Fruit fly (Drosophila melanogaster) whole organism, embryonic: ENCODE results near the gene E23.

Experiments used
- ATbp ChIP-seq: fragments of 200-800 bp; sonication (Bioruptor generic); optimal IDR thresholded peaks from 2 replicates; lab custom pipeline; 2017; ENCODE audit warnings: missing biosample characterization, mild to moderate bottlenecking, missing genetic modification characterization, missing genetic modification reagents
- Ada2b ChIP-seq: fragments of 200-800 bp; sonication (Bioruptor generic); IDR thresholded peaks from 2 replicates; pipeline ENCODE4 v1.3.6; 2022; ENCODE audit warnings: missing biosample characterization, missing genetic modification characterization
- Asciz ChIP-seq: fragments of 200-800 bp; sonication (Bioruptor generic); optimal IDR thresholded peaks from 2 replicates; lab custom pipeline; 2017; ENCODE audit warnings: missing biosample characterization, mild to moderate bottlenecking, missing genetic modification characterization, missing genetic modification reagents
- Bgb ChIP-seq: fragments of 200-800 bp; sonication (Bioruptor generic); IDR thresholded peaks from 2 replicates; pipeline ENCODE4 v1.3.6; 2022; ENCODE audit warnings: missing biosample characterization, missing genetic modification characterization; ENCODE audit not compliant: partially characterized antibody
- CG11085 ChIP-seq: fragments of 200-800 bp; sonication (Bioruptor generic); IDR thresholded peaks from 2 replicates; pipeline ENCODE4 v1.3.6; 2022; ENCODE audit warnings: missing biosample characterization, missing genetic modification characterization
- CG11093 ChIP-seq: fragments of 200-800 bp; sonication (Bioruptor generic); IDR thresholded peaks from 3 replicates; pipeline ENCODE4 v1.3.6; 2022; ENCODE audit warnings: missing biosample characterization, missing genetic modification characterization
- CG11456 ChIP-seq: fragments of 200-800 bp; sonication (Bioruptor generic); IDR thresholded peaks from 3 replicates; pipeline ENCODE4 v1.3.6; 2022; ENCODE audit warnings: missing biosample characterization, missing genetic modification characterization
- CG11560 ChIP-seq: fragments of 200-800 bp; sonication (Bioruptor generic); IDR thresholded peaks from 3 replicates; pipeline ENCODE4 v1.3.6; 2022; ENCODE audit warnings: missing biosample characterization, missing genetic modification characterization
- CG15073 ChIP-seq: fragments of 200-800 bp; sonication (Bioruptor generic); optimal IDR thresholded peaks from 2 replicates; lab custom pipeline; 2016; ENCODE audit warnings: missing biosample characterization, missing genetic modification characterization
- CG1602 ChIP-seq: fragments of 200-800 bp; sonication (Bioruptor generic); optimal IDR thresholded peaks from 3 replicates; lab custom pipeline; 2016; ENCODE audit warnings: missing biosample characterization, missing genetic modification characterization
- CG17829 ChIP-seq: fragments of 200-800 bp; optimal IDR thresholded peaks from 2 replicates; lab custom pipeline; 2019; ENCODE audit warnings: missing biosample characterization, mild to moderate bottlenecking, missing genetic modification characterization, moderate library complexity
- CG2120 ChIP-seq: fragments of 200-800 bp; sonication (Bioruptor generic); optimal IDR thresholded peaks from 3 replicates; lab custom pipeline; 2016; ENCODE audit warnings: missing biosample characterization, missing genetic modification characterization
- CG30020 ChIP-seq: fragments of 200-800 bp; optimal IDR thresholded peaks from 2 replicates; lab custom pipeline; 2019; ENCODE audit warnings: missing biosample characterization, mild to moderate bottlenecking, missing genetic modification characterization, moderate library complexity
- CG34224 ChIP-seq: fragments of 200-800 bp; sonication (Bioruptor generic); IDR thresholded peaks from 3 replicates; pipeline ENCODE4 v1.3.6; 2022; ENCODE audit warnings: missing biosample characterization, missing genetic modification characterization; ENCODE audit not compliant: partially characterized antibody
- CG34422 ChIP-seq: fragments of 200-800 bp; sonication (Bioruptor generic); IDR thresholded peaks from 3 replicates; pipeline ENCODE4 v1.3.6; 2022; ENCODE audit warnings: missing biosample characterization, missing genetic modification characterization
- CG4404 ChIP-seq: fragments of 200-800 bp; sonication (Bioruptor generic); IDR thresholded peaks from 2 replicates; pipeline ENCODE4 v1.3.6; 2022; ENCODE audit warnings: missing biosample characterization, missing genetic modification characterization
- CG6654 ChIP-seq: fragments of 200-800 bp; sonication (Bioruptor generic); optimal IDR thresholded peaks from 2 replicates; lab custom pipeline; 2017; ENCODE audit warnings: missing biosample characterization, mild to moderate bottlenecking, missing genetic modification characterization
- CG7745 ChIP-seq: fragments of 200-800 bp; sonication (Bioruptor generic); optimal IDR thresholded peaks from 2 replicates; lab custom pipeline; 2018; ENCODE audit warnings: missing biosample characterization, mild to moderate bottlenecking, missing genetic modification characterization, moderate library complexity
- CG8765 ChIP-seq: fragments of 200-800 bp; sonication (Bioruptor generic); IDR thresholded peaks from 2 replicates; pipeline ENCODE4 v1.3.6; 2022; ENCODE audit warnings: missing biosample characterization, missing genetic modification characterization
- CG8924 ChIP-seq: fragments of 200-800 bp; optimal IDR thresholded peaks from 3 replicates; lab custom pipeline; 2019; ENCODE audit warnings: missing biosample characterization, mild to moderate bottlenecking, missing genetic modification characterization, moderate library complexity
- Camta ChIP-seq: fragments of 200-800 bp; sonication (Bioruptor generic); optimal IDR thresholded peaks from 2 replicates; lab custom pipeline; 2016; ENCODE audit warnings: missing biosample characterization, missing genetic modification characterization
- Gug ChIP-seq: fragments of 200-800 bp; sonication (Bioruptor generic); IDR thresholded peaks from 4 replicates; pipeline ENCODE4 v1.3.6; 2022; ENCODE audit warnings: missing biosample characterization, missing genetic modification characterization
- Hey ChIP-seq: fragments of 200-800 bp; sonication (Bioruptor generic); optimal IDR thresholded peaks from 3 replicates; lab custom pipeline; 2018; ENCODE audit warnings: missing biosample characterization, mild to moderate bottlenecking, missing genetic modification characterization
- Med ChIP-seq: fragments of 200-800 bp; sonication (Bioruptor generic); peaks from one replicate; lab custom pipeline; 2016; ENCODE audit warnings: missing biosample characterization, missing genetic modification characterization, mild to moderate bottlenecking, inconsistent platforms, moderate library complexity
- NC2β ChIP-seq: fragments of 200-800 bp; sonication (Bioruptor generic); optimal IDR thresholded peaks from 2 replicates; lab custom pipeline; 2016; ENCODE audit warnings: missing biosample characterization, missing genetic modification characterization
- NFAT ChIP-seq: fragments of 200-800 bp; sonication (Bioruptor generic); IDR thresholded peaks from 2 replicates; pipeline ENCODE4 v1.3.6; 2022; ENCODE audit warnings: missing biosample characterization, missing genetic modification characterization
- Nf-YC ChIP-seq: fragments of 200-800 bp; optimal IDR thresholded peaks from 3 replicates; lab custom pipeline; 2019; ENCODE audit warnings: missing biosample characterization, mild to moderate bottlenecking, missing genetic modification characterization, moderate library complexity
- Oaz ChIP-seq: fragments of 200-800 bp; sonication (Bioruptor generic); IDR thresholded peaks from 2 replicates; pipeline ENCODE4 v1.3.6; 2022; ENCODE audit warnings: missing biosample characterization, missing genetic modification characterization
- Ravus ChIP-seq: fragments of 200-800 bp; sonication (Bioruptor generic); IDR thresholded peaks from 2 replicates; pipeline ENCODE4 v1.3.6; 2022; ENCODE audit warnings: missing biosample characterization, missing genetic modification characterization
- Stat92E ChIP-seq, 3 experiments: fragments of >200 bp in 2 of 3; fragments of 200-800 bp in 1 of 3; sonication (Bioruptor generic) in 1 of 3; optimal IDR thresholded peaks; 2 replicates each; lab custom pipeline; 2017 to 2019; ENCODE audit warnings: missing biosample characterization in 3 of 3, missing genetic modification characterization in 3 of 3, mild to moderate bottlenecking in 1 of 3, moderate library complexity in 1 of 3
- Trl ChIP-seq, 3 experiments: fragments of >200 bp in 2 of 3; fragments of 200-800 bp in 1 of 3; sonication (Bioruptor generic) in 1 of 3; optimal IDR thresholded peaks; 2 replicates in 1 of 3; 3 replicates in 2 of 3; lab custom pipeline; 2016 to 2017; ENCODE audit warnings: missing biosample characterization in 1 of 3, missing genetic modification characterization in 1 of 3
- ato ChIP-seq: fragments of 200-800 bp; sonication (Bioruptor generic); IDR thresholded peaks from 2 replicates; pipeline ENCODE4 v1.3.6; 2022; ENCODE audit warnings: missing biosample characterization, missing genetic modification characterization; ENCODE audit not compliant: partially characterized antibody
- btn ChIP-seq: fragments of 200-800 bp; sonication (Bioruptor generic); optimal IDR thresholded peaks from 2 replicates; lab custom pipeline; 2016; ENCODE audit warnings: missing biosample characterization, missing genetic modification characterization
- cato ChIP-seq: fragments of 200-800 bp; sonication (Bioruptor generic); optimal IDR thresholded peaks from 2 replicates; lab custom pipeline; 2016; ENCODE audit warnings: missing biosample characterization, missing genetic modification characterization, borderline replicate concordance
- ci ChIP-seq: fragments of 200-800 bp; sonication (Bioruptor generic); IDR thresholded peaks from 3 replicates; pipeline ENCODE4 v1.3.6; 2022; ENCODE audit warnings: missing biosample characterization, missing genetic modification characterization
- crp ChIP-seq, 2 experiments: fragments of 200-800 bp; sonication (Bioruptor generic); optimal IDR thresholded peaks; 2 replicates in 1 of 2; 3 replicates in 1 of 2; lab custom pipeline; 2017; ENCODE audit warnings: missing biosample characterization in 2 of 2, missing genetic modification characterization in 2 of 2, mild to moderate bottlenecking in 1 of 2, moderate library complexity in 1 of 2
- cwo ChIP-seq: fragments of 200-800 bp; sonication (Bioruptor generic); optimal IDR thresholded peaks from 3 replicates; lab custom pipeline; 2017; ENCODE audit warnings: missing biosample characterization, missing genetic modification characterization, mild to moderate bottlenecking, moderate library complexity, missing genetic modification reagents
- exex ChIP-seq: fragments of 200-800 bp; sonication (Bioruptor generic); optimal IDR thresholded peaks from 4 replicates; lab custom pipeline; 2018; ENCODE audit warnings: missing biosample characterization, mild to moderate bottlenecking, missing genetic modification characterization, moderate library complexity
- fru ChIP-seq: fragments of >200 bp; optimal IDR thresholded peaks from 2 replicates; lab custom pipeline; 2017
- gt ChIP-seq: fragments of 200-800 bp; sonication (Bioruptor generic); IDR thresholded peaks from 2 replicates; pipeline ENCODE4 v1.3.6; 2022; ENCODE audit warnings: missing biosample characterization, missing genetic modification characterization
- lbe ChIP-seq: fragments of 200-800 bp; sonication (Bioruptor generic); optimal IDR thresholded peaks from 2 replicates; lab custom pipeline; 2016; ENCODE audit warnings: missing biosample characterization, mild to moderate bottlenecking, missing genetic modification characterization
- onecut ChIP-seq: fragments of 200-800 bp; sonication (Bioruptor generic); IDR thresholded peaks from 2 replicates; pipeline ENCODE4 v1.3.6; 2022; ENCODE audit warnings: missing biosample characterization, missing genetic modification characterization
- psq ChIP-seq: fragments of 200-800 bp; sonication (Bioruptor generic); optimal IDR thresholded peaks from 2 replicates; lab custom pipeline; 2017; ENCODE audit warnings: missing biosample characterization, missing genetic modification characterization
- sens ChIP-seq: fragments of 200-800 bp; sonication (Bioruptor generic); peaks from one replicate; lab custom pipeline; 2016; ENCODE audit warnings: missing biosample characterization, missing genetic modification characterization
- sens-2 ChIP-seq: fragments of 200-800 bp; sonication (Bioruptor generic); IDR thresholded peaks from 2 replicates; pipeline ENCODE4 v1.3.6; 2022; ENCODE audit warnings: missing biosample characterization, missing genetic modification characterization
- so ChIP-seq: fragments of 200-800 bp; sonication (Bioruptor generic); IDR thresholded peaks from 3 replicates; pipeline ENCODE4 v1.3.6; 2022; ENCODE audit warnings: missing biosample characterization, missing genetic modification characterization
- sug ChIP-seq: fragments of 200-800 bp; optimal IDR thresholded peaks from 2 replicates; lab custom pipeline; 2019; ENCODE audit warnings: missing biosample characterization, mild to moderate bottlenecking, missing genetic modification characterization, moderate library complexity
- tup ChIP-seq: fragments of 200-800 bp; sonication (Bioruptor generic); optimal IDR thresholded peaks from 2 replicates; lab custom pipeline; 2016; ENCODE audit warnings: missing biosample characterization, mild to moderate bottlenecking, missing genetic modification characterization, moderate library complexity
- z ChIP-seq: fragments of 200-800 bp; sonication (Bioruptor generic); IDR thresholded peaks from 3 replicates; pipeline ENCODE4 v1.3.6; 2022; ENCODE audit warnings: missing biosample characterization, missing genetic modification characterization

E23 gene

DNA sequence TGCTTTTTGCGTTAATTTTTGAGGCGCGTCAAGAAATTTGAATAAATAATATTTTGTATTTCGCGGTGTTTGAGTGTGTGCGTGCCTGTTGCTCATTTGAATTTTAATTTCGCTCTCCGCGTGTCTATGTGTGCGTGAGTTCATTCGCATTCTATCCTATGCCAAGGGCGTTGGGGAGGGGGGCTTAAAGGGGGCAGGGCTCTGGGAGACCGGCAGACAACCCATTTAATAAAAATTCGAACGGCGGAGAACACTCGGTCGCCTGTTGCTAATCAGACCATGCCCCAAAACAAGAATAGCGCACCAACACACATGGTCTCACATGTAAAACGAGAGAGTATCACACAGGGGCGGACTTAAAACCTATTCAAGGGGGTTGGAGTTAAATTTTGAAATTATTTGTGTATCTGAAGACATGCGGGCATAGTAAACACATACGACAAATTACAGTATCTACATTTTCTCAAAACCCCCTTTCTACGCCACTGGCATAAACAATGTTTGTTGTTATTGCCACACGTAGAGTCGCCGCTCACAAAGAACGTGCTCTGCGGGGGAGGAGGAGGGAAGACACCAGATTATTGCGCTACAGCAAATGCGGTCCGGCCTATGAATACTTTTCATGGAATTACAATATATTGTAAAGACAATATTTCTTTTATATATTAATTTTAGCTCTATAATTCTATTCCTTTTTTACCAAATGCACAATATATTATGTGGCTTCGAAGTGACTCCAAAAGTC, 52.7 kb downstream of the E23 start (continued):
- TF ChIP-seq psq = peak; percentile 96
- peak; percentile 100 for TF ChIP-seq Med (GFP tag; lab: Kevin White, UChicago)
- TF ChIP-seq CG8765 (GFP tag; lab: Robert Waterston, UW) = peak; percentile 99
- TF ChIP-seq btn (GFP tag; lab: Kevin White, UChicago) = peak; percentile 99
- TF ChIP-seq CG6654 (GFP tag; lab: Kevin White, UChicago) = peak; percentile 96
- TF ChIP-seq Gug = peak; percentile 99
- peak; percentile 100 for TF ChIP-seq CG8924 (tag; lab: Kevin White, UChicago)
- peak; percentile 99 for TF ChIP-seq so (GFP tag; lab: Robert Waterston, UW)
- peak; percentile 93 for TF ChIP-seq CG15073 (GFP tag; lab: Kevin White, UChicago)
- peak in 1 of 3 experiments; percentile 99 for TF ChIP-seq Stat92E (GFP tag; optimal IDR thresholded peaks at IDR 0.05; lab: Kevin White, UChicago)
- peak; percentile 94 for TF ChIP-seq Nf-YC
- TF ChIP-seq cwo (GFP tag; lab: Kevin White, UChicago) = peak; percentile 99
- TF ChIP-seq CG1602 = peak; percentile 99
- peak; percentile 95 for TF ChIP-seq CG11560 (tag; lab: Robert Waterston, UW)
- no peak for TF ChIP-seq Bgb (GFP tag; lab: Robert Waterston, UW)
- peak; percentile 38; the same call in 1 of the 3 replicates for TF ChIP-seq CG34224 (GFP tag; lab: Robert Waterston, UW)
- peak; percentile 99 for TF ChIP-seq CG4404 (GFP tag; lab: Robert Waterston, UW)
- TF ChIP-seq fru = no peak
- TF ChIP-seq Camta (GFP tag; lab: Kevin White, UChicago) = peak; percentile 99
- TF ChIP-seq ci (GFP tag; lab: Robert Waterston, UW) = peak; percentile 100
- TF ChIP-seq CG34422 (GFP tag; lab: Robert Waterston, UW) = peak; percentile 100
- peak; percentile 100 for TF ChIP-seq CG2120
- peak; percentile 97 for TF ChIP-seq Ravus
- TF ChIP-seq CG11093 (GFP tag; lab: Robert Waterston, UW) = peak; percentile 99
- peak; percentile 99 for TF ChIP-seq CG11085 (GFP tag; lab: Robert Waterston, UW)
- peak; percentile 100 for TF ChIP-seq CG17829 (tag; lab: Kevin White, UChicago)
- TF ChIP-seq sug = peak; percentile 100
- TF ChIP-seq CG7745 (tag; lab: Kevin White, UChicago) = peak; percentile 95
- peak; percentile 99 for TF ChIP-seq Asciz (GFP tag; lab: Kevin White, UChicago)
- peak; percentile 99 for TF ChIP-seq tup
- peak; percentile 99 for TF ChIP-seq Oaz (GFP tag; lab: Robert Waterston, UW)
- peak; percentile 100 for TF ChIP-seq ATbp
- peak; percentile 99 for TF ChIP-seq onecut (GFP tag; lab: Robert Waterston, UW)
- TF ChIP-seq ato (GFP tag; lab: Robert Waterston, UW) = no peak
- peak; percentile 100 for TF ChIP-seq sens (GFP tag; lab: Kevin White, UChicago)
- peak; percentile 99 for TF ChIP-seq cato (GFP tag; lab: Kevin White, UChicago)
- TF ChIP-seq Hey (tag; lab: Kevin White, UChicago) = peak; percentile 99
- peak; percentile 98 for TF ChIP-seq exex (tag; lab: Kevin White, UChicago)
- TF ChIP-seq sens-2 (GFP tag; lab: Robert Waterston, UW) = peak; percentile 98
- peak; percentile 100 for TF ChIP-seq NFAT
- TF ChIP-seq NC2β (GFP tag; lab: Kevin White, UChicago) = peak; percentile 99
- TF ChIP-seq lbe (GFP tag; lab: Kevin White, UChicago) = peak; percentile 99
- peak; percentile 100 for TF ChIP-seq CG11456
- peak; percentile 21 to 70 for TF ChIP-seq Trl (optimal IDR thresholded peaks at IDR 0.05; lab: Kevin White, UChicago)
- peak; percentile 100 for TF ChIP-seq Trl (GFP tag; optimal IDR thresholded peaks at IDR 0.05; lab: Kevin White, UChicago)
- TF ChIP-seq gt (GFP tag; lab: Robert Waterston, UW) = peak; percentile 98
- peak; percentile 90 for TF ChIP-seq CG30020 (tag; lab: Kevin White, UChicago)
- peak; percentile 84 for TF ChIP-seq z (GFP tag; lab: Robert Waterston, UW)
- peak; percentile 99 for TF ChIP-seq Ada2b (GFP tag; lab: Robert Waterston, UW)
- TF ChIP-seq crp (GFP tag; optimal IDR thresholded peaks at IDR 0.05; lab: Kevin White, UChicago) = peak; percentile 20 to 79
